Fruit fly (Drosophila melanogaster): ENCODE measurements around the gene AsnRS.

The AsnRS gene

dm6 chr2L:19163975-19164371, 32.2 kb upstream of the AsnRS start:
- TF ChIP-seq tai (GFP tag; optimal IDR thresholded peaks at IDR 0.05) (no peak), jim (GFP tag; optimal IDR thresholded peaks at IDR 0.05) (no peak), h (GFP tag; optimal IDR thresholded peaks at IDR 0.05) (no peak), OdsH (GFP tag; optimal IDR thresholded peaks at IDR 0.05) (no peak), GATAd (GFP tag; optimal IDR thresholded peaks at IDR 0.05) (no peak), foxo (GFP tag; optimal IDR thresholded peaks at IDR 0.05) (no peak), brk (GFP tag; optimal IDR thresholded peaks at IDR 0.05) (no peak), dl (GFP tag; optimal IDR thresholded peaks at IDR 0.05; ENCODE audit: insufficient read depth in 1 of 2, partially characterized antibody in 2 of 2) (no peak), sv (GFP tag; optimal IDR thresholded peaks at IDR 0.05) (no peak), Hnf4 (GFP tag; optimal IDR thresholded peaks at IDR 0.05) (no peak), sage (GFP tag; optimal IDR thresholded peaks at IDR 0.05) (no peak)

- TF ChIP-seq OdsH (GFP tag; optimal IDR thresholded peaks at IDR 0.05) = peak; percentile 18
- no peak for TF ChIP-seq Mio (GFP tag; optimal IDR thresholded peaks at IDR 0.05)
- peak in 1 of 2 experiments; percentile 17 for TF ChIP-seq foxo (GFP tag; optimal IDR thresholded peaks at IDR 0.05)
- TF ChIP-seq HLH106 (tag; optimal IDR thresholded peaks at IDR 0.05) = peak; percentile 3
- TF ChIP-seq br (GFP tag; optimal IDR thresholded peaks at IDR 0.05) = no peak
- peak; percentile 24 for TF ChIP-seq fru (GFP tag; optimal IDR thresholded peaks at IDR 0.05)
- peak; percentile 87 for TF ChIP-seq psq (GFP tag; optimal IDR thresholded peaks at IDR 0.05)
- TF ChIP-seq woc (GFP tag; optimal IDR thresholded peaks at IDR 0.05) = peak; percentile 34
These were observed 31.6 kb upstream of the AsnRS start for dm6 chr2L:19163143-19163974.

dm6 chr2L:19162330-19163100, 30.8 kb upstream of the AsnRS start:
- TF ChIP-seq HLH106 (tag; optimal IDR thresholded peaks at IDR 0.05) (peak; percentile 48), foxo (GFP tag; optimal IDR thresholded peaks at IDR 0.05) (peak in 1 of 2 experiments; percentile 61), Hr78 (GFP tag; optimal IDR thresholded peaks at IDR 0.05) (no peak), sv (GFP tag; optimal IDR thresholded peaks at IDR 0.05) (no peak), Sp1 (GFP tag; optimal IDR thresholded peaks at IDR 0.05) (peak; percentile 42), woc (GFP tag; optimal IDR thresholded peaks at IDR 0.05) (peak; percentile 20), CG32264 (GFP tag; optimal IDR thresholded peaks at IDR 0.05) (peak; percentile 28), CrebA (GFP tag; optimal IDR thresholded peaks at IDR 0.05; ENCODE audit: borderline replicate concordance) (no peak), Rel (GFP tag; optimal IDR thresholded peaks at IDR 0.05) (peak; percentile 59), Rel (tag; optimal IDR thresholded peaks at IDR 0.05) (no peak), dmrt93B (GFP tag; optimal IDR thresholded peaks at IDR 0.05) (peak; percentile 2), Hr83 (GFP tag; optimal IDR thresholded peaks at IDR 0.05; ENCODE audit: poor library complexity, severe bottlenecking) (no peak), Mio (GFP tag; optimal IDR thresholded peaks at IDR 0.05) (no peak), br (GFP tag; optimal IDR thresholded peaks at IDR 0.05) (peak; percentile 41), rgr (GFP tag; optimal IDR thresholded peaks at IDR 0.05) (peak; percentile 55), Vsx2 (GFP tag; optimal IDR thresholded peaks at IDR 0.05; ENCODE audit: partially characterized antibody) (no peak), sage (GFP tag; optimal IDR thresholded peaks at IDR 0.05) (peak; percentile 58), brk (GFP tag; optimal IDR thresholded peaks at IDR 0.05) (peak; percentile 68), fru (GFP tag; optimal IDR thresholded peaks at IDR 0.05) (peak; percentile 62), h (GFP tag; optimal IDR thresholded peaks at IDR 0.05) (peak; percentile 58), GATAd (GFP tag; optimal IDR thresholded peaks at IDR 0.05) (no peak), usp (GFP tag; optimal IDR thresholded peaks at IDR 0.05) (no peak), OdsH (GFP tag; optimal IDR thresholded peaks at IDR 0.05) (peak; percentile 55), dsf (GFP tag; optimal IDR thresholded peaks at IDR 0.05; ENCODE audit: borderline replicate concordance) (no peak), jim (GFP tag; optimal IDR thresholded peaks at IDR 0.05) (no peak), ey (GFP tag; optimal IDR thresholded peaks at IDR 0.05) (peak; percentile 67), psq (GFP tag; optimal IDR thresholded peaks at IDR 0.05) (peak; percentile 86), dl (GFP tag; optimal IDR thresholded peaks at IDR 0.05; ENCODE audit: insufficient read depth in 1 of 2, partially characterized antibody in 2 of 2) (peak in 1 of 2 experiments; percentile 19), Hnf4 (GFP tag; optimal IDR thresholded peaks at IDR 0.05) (peak; percentile 35), tai (GFP tag; optimal IDR thresholded peaks at IDR 0.05) (peak; percentile 35), pan (optimal IDR thresholded peaks at IDR 0.05) (no peak)

Data from whole organism, wandering third instar larva.